Worm (Caenorhabditis elegans): Measurements from ENCODE around the gene C03A3.3.

- TF ChIP-seq zip-5 (tag; optimal IDR thresholded peaks at IDR 0.05): no peak
- TF ChIP-seq hlh-15 (tag; optimal IDR thresholded peaks at IDR 0.05): no peak
These were observed 47.9 kb upstream of the C03A3.3 start, which contains the start of gene nlp-57 for ce11 chrX:11316750-11317149.

All from whole organism, late embryonic.